Fruit fly (Drosophila melanogaster): ENCODE measurements around the gene Snm1.
A peak's percentile ranks its signal among the peaks of the same experiment; 100 is the strongest.

DNA sequence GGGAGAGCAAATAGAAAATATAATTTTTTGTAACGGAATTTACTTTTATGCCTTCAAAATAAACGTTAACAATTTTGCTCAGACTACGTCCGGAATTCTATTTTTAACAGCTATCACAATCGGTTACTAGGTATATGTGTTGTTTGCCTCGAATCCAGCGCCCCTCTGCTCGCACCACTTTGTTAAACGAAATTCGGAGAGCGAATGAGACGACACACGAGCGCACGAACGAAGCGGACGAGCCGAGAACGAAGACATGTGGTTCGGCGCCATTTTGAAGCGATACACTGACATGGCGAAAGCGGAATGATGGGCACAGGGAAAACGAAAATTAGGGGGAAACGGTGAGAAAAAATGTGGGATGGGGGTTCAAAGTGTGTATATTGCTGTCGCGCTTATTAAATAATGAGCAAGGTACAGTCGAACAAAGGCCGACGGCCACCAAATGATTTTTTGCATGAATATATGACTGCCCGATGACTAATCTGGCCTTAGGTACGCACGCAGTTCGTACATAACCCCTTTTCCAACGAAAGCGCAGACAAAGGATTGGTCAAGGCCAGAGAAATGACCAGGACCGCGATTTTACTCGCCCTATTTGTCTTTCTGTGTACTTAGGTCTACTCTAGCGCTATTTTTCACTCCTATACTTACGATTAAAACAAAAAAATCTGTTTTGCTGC, 45.6 kb downstream of the Snm1 start:
- TF ChIP-seq kay (GFP tag; ENCODE audit: borderline replicate concordance) (peak; percentile 97), ovo (GFP tag; optimal IDR thresholded peaks at IDR 0.05) (peak; percentile 76), toe (GFP tag; optimal IDR thresholded peaks at IDR 0.05) (no peak), CG33017 (tag; optimal IDR thresholded peaks at IDR 0.05) (peak; percentile 74), CG7101 (tag; optimal IDR thresholded peaks at IDR 0.05) (peak; percentile 69), pad (GFP tag; optimal IDR thresholded peaks at IDR 0.05) (peak; percentile 67), CG5204 (GFP tag; optimal IDR thresholded peaks at IDR 0.05) (no peak), tj (GFP tag; optimal IDR thresholded peaks at IDR 0.05) (peak; percentile 67), CG11617 (GFP tag; optimal IDR thresholded peaks at IDR 0.05) (peak; percentile 65), CG12768 (GFP tag; optimal IDR thresholded peaks at IDR 0.05) (peak; percentile 87), Hr96 (GFP tag; optimal IDR thresholded peaks at IDR 0.05) (no peak), cnc (optimal IDR thresholded peaks at IDR 0.05) (peak; percentile 63 to 95)

All from whole organism, adult.